Worm (Caenorhabditis elegans): ENCODE data around the gene nep-6.
A peak's percentile ranks its signal among the peaks of the same experiment; 100 is the strongest.
"Not testable (repeated sequence)": the region's sequence is repeated elsewhere in the genome, so short reads cannot be mapped to it uniquely, and the experiment has no call there.

The nep-6 gene

ce11 chrII:3449514-3449913, 32.9 kb downstream of the nep-6 start, which contains the start of gene C16C8.14:
Gene C16C8.14 (plus strand): TSS chrII:3449814.
- TF ChIP-seq fkh-3 (tag; optimal IDR thresholded peaks at IDR 0.05); ceh-40 (GFP tag; IDR thresholded peaks at IDR 0.05); C06A6.2 (GFP tag; conservative IDR thresholded peaks at IDR 0.05): not testable (repeated sequence)

ce11 chrII:3452421-3452820, 35.8 kb downstream of the nep-6 start, which contains the start of gene C16C8.12:
Gene C16C8.12 (plus strand): TSS chrII:3452721.
- TF ChIP-seq ZK185.1 (tag; optimal IDR thresholded peaks at IDR 0.05; ENCODE audit: poor library complexity, severe bottlenecking) (no peak), lsl-1 (GFP tag; optimal IDR thresholded peaks at IDR 0.05) (peak; percentile 72), D2030.7 (GFP tag; IDR thresholded peaks at IDR 0.05) (peak; percentile 18; the same call in 1 of the 2 replicates)

- TF ChIP-seq ceh-40 (GFP tag; IDR thresholded peaks at IDR 0.05) (no peak), nhr-80 (tag; optimal IDR thresholded peaks at IDR 0.05) (no peak), nhr-179 (tag; optimal IDR thresholded peaks at IDR 0.05) (no peak), madf-6 (GFP tag; IDR thresholded peaks at IDR 0.05) (peak; percentile 51; the same call in 1 of the 2 replicates), F33H1.4 (GFP tag; IDR thresholded peaks at IDR 0.05) (0 out of 2 replicates have a peak, but pooled peaks have one; percentile 25), unc-62 (GFP tag; optimal IDR thresholded peaks at IDR 0.05) (no peak), athp-1 (tag; optimal IDR thresholded peaks at IDR 0.05) (peak; percentile 20), F10E7.11 (tag; optimal IDR thresholded peaks at IDR 0.05) (no peak), ceh-100 (GFP tag; IDR thresholded peaks at IDR 0.05) (no peak), madf-8 (GFP tag; conservative IDR thresholded peaks at IDR 0.05) (no peak), ztf-25 (GFP tag; IDR thresholded peaks at IDR 0.05) (no peak), xnd-1 (tag; optimal IDR thresholded peaks at IDR 0.05) (peak; percentile 7), egrh-3 (GFP tag; IDR thresholded peaks at IDR 0.05) (no peak), lsl-1 (GFP tag; optimal IDR thresholded peaks at IDR 0.05) (peak; percentile 80), ceh-58 (GFP tag; IDR thresholded peaks at IDR 0.05) (no peak), lir-1 (GFP tag; conservative IDR thresholded peaks at IDR 0.05) (no peak), zim-3 (tag; optimal IDR thresholded peaks at IDR 0.05) (no peak)
Measured at ce11 chrII:3453521-3453920, 36.9 kb downstream of the nep-6 start, which contains the start of gene C16C8.11. Gene C16C8.11 (plus strand): TSS chrII:3453708.

ce11 chrII:3458209-3458608, 41.6 kb downstream of the nep-6 start, which contains the start of the genes C16C8.26 and C16C8.19:
Gene C16C8.26 (minus strand): TSS chrII:3458309.
Gene C16C8.19 (plus strand): TSS chrII:3458487.
- TF ChIP-seq F33H1.4 (GFP tag; IDR thresholded peaks at IDR 0.05) (no peak), C17E4.6 (GFP tag; IDR thresholded peaks at IDR 0.05) (no peak), him-1 (tag; optimal IDR thresholded peaks at IDR 0.05) (no peak), let-607 (tag; optimal IDR thresholded peaks at IDR 0.05) (no peak), dpl-1 (GFP tag; optimal IDR thresholded peaks at IDR 0.05) (no peak), ztf-28 (GFP tag; IDR thresholded peaks at IDR 0.05) (no peak), mcd-1 (GFP tag; IDR thresholded peaks at IDR 0.05) (no peak), attf-6 (GFP tag; IDR thresholded peaks at IDR 0.05) (no peak), F10E7.11 (tag; optimal IDR thresholded peaks at IDR 0.05) (no peak)

- TF ChIP-seq D2030.7 (GFP tag; IDR thresholded peaks at IDR 0.05) (no peak), F33H1.4 (GFP tag; IDR thresholded peaks at IDR 0.05) (no peak), ztf-26 (tag; optimal IDR thresholded peaks at IDR 0.05) (no peak), snpc-3.4 (tag; optimal IDR thresholded peaks at IDR 0.05) (no peak), madf-3 (GFP tag; IDR thresholded peaks at IDR 0.05) (no peak), mel-28 (tag; optimal IDR thresholded peaks at IDR 0.05; ENCODE audit: borderline replicate concordance) (no peak), B0035.1 (tag; optimal IDR thresholded peaks at IDR 0.05) (no peak), B0019.2 (GFP tag; conservative IDR thresholded peaks at IDR 0.05) (no peak), tbp1 (GFP tag; optimal IDR thresholded peaks at IDR 0.05) (no peak), die-1 (tag; optimal IDR thresholded peaks at IDR 0.05) (no peak), ets-4 (GFP tag; optimal IDR thresholded peaks at IDR 0.05) (no peak), nfya-1 (tag; optimal IDR thresholded peaks at IDR 0.05; ENCODE audit: borderline replicate concordance, insufficient read depth) (no peak), sdz-38 (tag; optimal IDR thresholded peaks at IDR 0.05) (no peak), rpc-1 (optimal IDR thresholded peaks at IDR 0.05) (no peak), rpc-1 (tag; optimal IDR thresholded peaks at IDR 0.05) (no peak), Y79H2A.3 (GFP tag; conservative IDR thresholded peaks at IDR 0.05) (no peak)
Measured at ce11 chrII:3459199-3459598, 42.6 kb downstream of the nep-6 start.

Data from whole organism, young adult.